Worm (Caenorhabditis elegans) whole organism, late embryonic: ENCODE data around the gene tut-1.

ENCODE experiments used
- ama-1 ChIP-seq: fragments of 150-350 bp; optimal IDR thresholded peaks from 2 replicates; lab custom pipeline; 2014
- ceh-45 ChIP-seq: fragments of 200-800 bp; sonication (Bioruptor generic); IDR thresholded peaks from 2 replicates; pipeline ENCODE4 v1.3.6; 2022; ENCODE audit warnings: missing genetic modification reagents, missing genetic modification characterization, missing compliant biosample characterization
- hlh-30 ChIP-seq: sonication (generic microtip); optimal IDR thresholded peaks from 2 replicates; lab custom pipeline; 2017; ENCODE audit warnings: antibody characterized with exemption, missing genetic modification characterization, missing compliant biosample characterization; ENCODE audit not compliant: insufficient read depth
- lin-11 ChIP-seq: fragments of 200-800 bp; sonication (Bioruptor generic); optimal IDR thresholded peaks from 2 replicates; lab custom pipeline; 2018; ENCODE audit warnings: mild to moderate bottlenecking, missing genetic modification characterization, missing compliant biosample characterization
- pax-1 ChIP-seq: fragments of 150-350 bp; optimal IDR thresholded peaks from 2 replicates; lab custom pipeline; 2014; ENCODE audit warnings: missing biosample characterization, missing genetic modification characterization
- pha-4 ChIP-seq: fragments of 150-350 bp; optimal IDR thresholded peaks from 2 replicates; lab custom pipeline; 2018; ENCODE audit warnings: missing biosample characterization, missing genetic modification reagents, missing genetic modification characterization
- sdc-2 ChIP-seq: sonication (generic microtip); optimal IDR thresholded peaks from 2 replicates; lab custom pipeline; 2016; ENCODE audit warnings: missing genotype, missing genetic modification characterization, missing compliant biosample characterization
- sox-2 ChIP-seq: fragments of 200-800 bp; sonication (Bioruptor generic); IDR thresholded peaks from 2 replicates; pipeline ENCODE4 v1.3.6; 2022; ENCODE audit warnings: missing genetic modification reagents, missing genetic modification characterization, missing compliant biosample characterization
- sox-4 ChIP-seq: sonication (generic microtip); optimal IDR thresholded peaks from 2 replicates; lab custom pipeline; 2017; ENCODE audit warnings: mild to moderate bottlenecking, missing genetic modification characterization, inconsistent platforms, missing compliant biosample characterization
- tbx-2 ChIP-seq: sonication (generic microtip); optimal IDR thresholded peaks from 2 replicates; lab custom pipeline; 2016; ENCODE audit warnings: missing genetic modification characterization, missing compliant biosample characterization
- unc-86 ChIP-seq: sonication (generic microtip); optimal IDR thresholded peaks from 2 replicates; lab custom pipeline; 2016; ENCODE audit warnings: missing genetic modification characterization, missing compliant biosample characterization

DNA sequence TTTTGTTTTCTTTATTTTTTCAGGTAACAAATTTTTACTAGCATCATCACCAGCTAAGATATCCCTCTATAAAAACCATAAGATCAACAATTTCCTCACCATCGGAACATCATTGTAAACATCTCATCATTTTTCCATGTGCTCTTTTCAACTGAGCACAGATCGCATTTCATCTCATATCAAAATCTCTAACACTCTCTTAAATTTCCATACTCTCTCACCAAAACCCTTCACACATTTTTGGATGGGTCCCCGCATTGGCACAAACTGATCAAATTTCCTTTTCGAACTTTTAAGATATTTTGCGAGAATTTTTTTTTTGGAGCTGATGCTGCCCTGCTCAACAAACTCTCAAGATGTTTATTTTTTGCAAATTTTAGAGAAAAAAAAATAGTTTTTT, 44.1 kb downstream of the tut-1 start:
- TF ChIP-seq unc-86: no peak
- no peak for TF ChIP-seq ceh-45
- TF ChIP-seq sox-2 (GFP tag; lab: Robert Waterston, UW): no peak
- no peak for TF ChIP-seq tbx-2 (tag; lab: Kevin White, UChicago)
- TF ChIP-seq sox-4 (tag; lab: Kevin White, UChicago): no peak
- TF ChIP-seq hlh-30: no peak
- TF ChIP-seq pax-1 (tag; lab: Kevin White, UChicago): no peak
- TF ChIP-seq pha-4 (tag; lab: Kevin White, UChicago): no peak
- TF ChIP-seq sdc-2 (tag; lab: Kevin White, UChicago): no peak
- TF ChIP-seq ama-1 (lab: Kevin White, UChicago): no peak
- TF ChIP-seq lin-11 (tag; lab: Kevin White, UChicago): no peak
